Worm (Caenorhabditis elegans): ENCODE data around the gene dhhc-13.

ce11 chrIV:5970526-5970925 lies 53.4 kb downstream of the dhhc-13 start:
- TF ChIP-seq nhr-77 (tag; optimal IDR thresholded peaks at IDR 0.05) (no peak), lin-15B (tag; optimal IDR thresholded peaks at IDR 0.05) (no peak), ama-1 (optimal IDR thresholded peaks at IDR 0.05) (no peak), nhr-76 (tag; optimal IDR thresholded peaks at IDR 0.05) (no peak), tbx-2 (tag; optimal IDR thresholded peaks at IDR 0.05) (no peak), nhr-237 (tag; optimal IDR thresholded peaks at IDR 0.05) (no peak)

Measured in whole organism, L1 larva.